Worm (Caenorhabditis elegans): ENCODE data around the gene F16F9.4.

F16F9.4 gene

DNA sequence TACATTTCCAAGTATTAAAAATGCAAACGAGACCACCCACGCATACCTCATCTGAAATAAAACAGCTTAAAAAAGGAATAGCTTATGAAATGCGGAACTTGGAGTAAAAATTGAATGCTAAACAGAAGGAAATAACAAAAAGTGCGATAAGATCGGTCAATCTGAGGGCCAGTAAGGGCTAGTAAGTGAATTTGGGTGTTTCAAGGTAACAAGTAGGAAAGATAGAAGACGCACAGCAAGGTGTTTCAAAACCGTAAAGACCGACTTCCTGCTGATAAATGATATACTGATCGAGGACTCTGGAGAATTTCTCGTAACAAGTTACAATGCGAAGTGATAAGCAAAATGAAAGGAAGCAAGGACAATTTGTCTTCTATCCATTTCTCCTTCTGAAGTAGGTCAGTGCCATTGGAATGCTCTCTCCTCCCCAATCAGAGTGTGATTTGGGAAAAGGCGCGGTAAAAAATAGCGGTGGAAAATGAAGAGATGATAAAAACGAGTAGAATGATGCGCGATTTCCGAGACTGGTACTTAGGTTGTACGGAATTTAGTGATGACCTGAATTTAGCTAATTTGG is 7.5 kb downstream of the F16F9.4 start, which contains the start of gene dpy-6:
Gene dpy-6 (minus strand): TSS at position 51 of the 577 bp plus-strand sequence.
- no peak for TF ChIP-seq lim-6 (tag; optimal IDR thresholded peaks at IDR 0.05)
- TF ChIP-seq zip-5 (tag; optimal IDR thresholded peaks at IDR 0.05) = no peak
- TF ChIP-seq ceh-9 (tag; optimal IDR thresholded peaks at IDR 0.05) = no peak
- no peak for TF ChIP-seq nfya-1 (tag; optimal IDR thresholded peaks at IDR 0.05)
- TF ChIP-seq ttx-3 (tag; optimal IDR thresholded peaks at IDR 0.05) = no peak

DNA sequence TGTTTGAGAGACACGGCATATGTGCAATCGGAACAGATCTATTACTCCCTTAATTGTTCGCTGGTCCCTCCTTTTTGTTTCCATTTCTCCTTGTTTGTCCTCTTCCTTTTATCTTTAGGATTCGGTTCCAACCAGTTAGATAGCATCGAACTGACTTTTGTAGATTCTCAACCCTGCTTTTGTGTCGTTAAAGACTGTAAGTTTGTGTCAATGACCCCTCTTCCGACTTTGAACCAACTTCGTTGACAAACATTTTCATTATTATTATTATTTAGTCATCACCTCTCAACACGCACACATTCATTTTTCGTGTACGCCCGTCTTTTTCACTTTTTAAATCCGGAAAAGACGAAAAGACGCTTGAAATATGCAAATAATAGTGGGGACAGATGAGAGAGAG is 17.1 kb downstream of the F16F9.4 start, which contains the start of gene F16F9.1:
Gene F16F9.1 (plus strand): TSS at position 301 of the 400 bp plus-strand sequence.
- TF ChIP-seq ama-1 (optimal IDR thresholded peaks at IDR 0.05) = no peak
- TF ChIP-seq sox-2 (GFP tag; IDR thresholded peaks at IDR 0.05) = no peak
- TF ChIP-seq gmeb-2 (tag; optimal IDR thresholded peaks at IDR 0.05) = no peak
- TF ChIP-seq nfya-1 (tag; optimal IDR thresholded peaks at IDR 0.05) = no peak
- no peak for TF ChIP-seq hlh-13 (GFP tag; optimal IDR thresholded peaks at IDR 0.05)

- TF ChIP-seq dve-1 (tag; optimal IDR thresholded peaks at IDR 0.05) = no peak
- TF ChIP-seq unc-42 (tag; optimal IDR thresholded peaks at IDR 0.05) = peak; percentile 72
Measured at ce11 chrX:8444922-8445321, 18.2 kb downstream of the F16F9.4 start.

ce11 chrX:8440001-8440735 is 23.0 kb downstream of the F16F9.4 start:
- TF ChIP-seq madf-2 (tag; optimal IDR thresholded peaks at IDR 0.05) = no peak
- peak; percentile 38 for TF ChIP-seq elt-2 (tag; optimal IDR thresholded peaks at IDR 0.05)

DNA sequence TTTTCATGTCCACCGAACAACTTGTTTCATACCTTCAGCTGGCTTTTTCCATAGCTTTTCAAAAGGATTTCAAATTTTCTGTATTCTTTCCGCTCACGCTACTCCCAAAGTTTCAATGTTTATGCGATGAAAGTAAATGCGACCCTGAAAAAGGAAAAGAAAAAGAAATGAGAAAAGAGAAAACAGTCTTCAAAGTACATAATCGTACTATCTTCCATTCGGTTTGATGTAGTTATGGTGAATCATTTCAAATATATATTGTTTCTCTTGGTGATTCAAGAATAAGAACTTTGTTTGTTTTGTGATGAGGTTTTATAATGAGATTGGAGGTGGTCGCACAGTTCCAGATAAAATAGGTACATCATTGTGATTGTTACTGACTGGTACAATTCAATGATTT is 24.4 kb downstream of the F16F9.4 start:
- no peak for TF ChIP-seq ceh-48 (tag; optimal IDR thresholded peaks at IDR 0.05)
- no peak for TF ChIP-seq dve-1 (tag; optimal IDR thresholded peaks at IDR 0.05)
- no peak for TF ChIP-seq zip-5 (tag; optimal IDR thresholded peaks at IDR 0.05)
- no peak for TF ChIP-seq madf-2 (tag; optimal IDR thresholded peaks at IDR 0.05)
- TF ChIP-seq ceh-2 (tag; optimal IDR thresholded peaks at IDR 0.05) = no peak
- TF ChIP-seq unc-86 (tag; optimal IDR thresholded peaks at IDR 0.05) = no peak

DNA sequence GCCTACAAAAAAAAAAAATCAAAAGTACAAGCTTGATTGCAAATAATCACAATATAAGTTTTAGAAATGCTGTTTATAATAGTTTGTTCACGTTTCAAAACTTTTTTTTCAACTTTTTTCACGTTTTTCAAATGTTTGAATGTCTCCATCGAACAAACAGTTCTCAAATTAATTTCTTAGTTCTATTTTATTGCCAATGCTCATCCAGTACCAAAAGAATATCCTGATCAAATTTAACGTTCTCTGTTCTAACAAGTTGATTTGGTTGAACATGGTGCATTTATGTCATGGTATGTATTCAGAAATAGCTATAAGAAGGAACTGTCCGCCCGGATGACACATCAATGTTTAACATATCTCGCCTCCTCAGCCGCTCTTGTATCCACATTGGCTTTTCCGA is 30.8 kb downstream of the F16F9.4 start, which contains the start of gene kin-9:
Gene kin-9 (plus strand): TSS at position 301 of the 400 bp plus-strand sequence.
- TF ChIP-seq ceh-18 (tag; optimal IDR thresholded peaks at IDR 0.05) (no peak), eyg-1 (tag; optimal IDR thresholded peaks at IDR 0.05) (no peak), sox-4 (tag; optimal IDR thresholded peaks at IDR 0.05) (no peak), pha-4 (tag; optimal IDR thresholded peaks at IDR 0.05) (no peak)

DNA sequence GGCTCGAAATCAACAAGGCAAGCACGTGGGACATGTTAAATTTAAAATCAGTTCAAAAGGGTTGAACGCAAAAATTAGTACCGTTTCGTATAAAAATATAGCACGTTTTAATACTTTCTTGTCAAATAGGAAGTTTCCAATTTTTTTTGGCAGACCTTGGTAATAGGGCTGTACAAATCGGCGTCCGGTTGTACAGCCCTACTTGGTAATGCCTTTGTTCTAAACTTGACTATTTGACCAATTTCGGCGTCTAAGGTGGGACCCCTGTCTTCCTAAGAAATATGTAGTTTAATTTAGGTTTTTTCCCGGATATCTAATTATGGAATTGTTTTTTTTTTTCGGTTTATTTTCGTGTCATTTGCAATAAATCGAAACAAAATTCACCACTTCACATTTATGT is 33.7 kb downstream of the F16F9.4 start:
- TF ChIP-seq F13H6.1 (tag; optimal IDR thresholded peaks at IDR 0.05) (no peak), unc-86 (tag; optimal IDR thresholded peaks at IDR 0.05) (no peak), ceh-2 (tag; optimal IDR thresholded peaks at IDR 0.05) (no peak), pax-1 (tag; optimal IDR thresholded peaks at IDR 0.05) (no peak), Y22D7AL.16 (tag; optimal IDR thresholded peaks at IDR 0.05) (no peak), syd-9 (tag; optimal IDR thresholded peaks at IDR 0.05) (no peak), ceh-18 (tag; optimal IDR thresholded peaks at IDR 0.05) (no peak)

DNA sequence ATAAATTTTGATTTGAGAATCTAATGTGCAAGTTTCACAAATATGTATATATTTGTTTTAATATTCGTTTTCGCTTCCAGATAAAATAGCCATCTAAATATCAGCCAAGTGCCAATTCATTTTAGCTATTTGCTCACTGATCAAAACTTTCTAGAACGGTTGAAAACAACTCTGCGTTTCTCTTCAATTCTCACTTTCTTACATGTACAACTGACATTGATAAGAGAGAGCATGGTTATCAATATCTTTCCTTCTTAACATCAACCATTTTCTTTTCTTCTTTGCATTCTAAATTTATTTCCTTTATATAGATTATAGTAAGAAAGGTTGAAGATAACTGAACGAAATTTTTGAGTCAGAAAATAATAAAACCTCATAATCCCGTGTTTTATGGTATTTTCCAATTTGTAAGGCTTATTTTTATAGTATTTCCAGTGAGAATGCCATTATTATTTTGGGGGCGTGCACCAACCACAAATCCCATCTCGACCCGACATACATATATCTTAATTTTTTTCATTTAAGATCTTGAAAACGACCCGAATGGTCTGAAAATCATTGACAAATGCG is 34.8 kb downstream of the F16F9.4 start, which contains the start of gene F08F1.3:
Gene F08F1.3 (plus strand): TSS at position 520 of the 570 bp plus-strand sequence.
- no peak for TF ChIP-seq Y22D7AL.16 (tag; optimal IDR thresholded peaks at IDR 0.05)
- TF ChIP-seq elt-2 (tag; optimal IDR thresholded peaks at IDR 0.05) = peak; percentile 55
